Worm (Caenorhabditis elegans) whole organism, L1 larva: ENCODE measurements around the gene bath-15.

ENCODE experiments used
- ama-1 ChIP-seq: fragments of 150-350 bp; optimal IDR thresholded peaks from 2 replicates; lab custom pipeline; 2014
- ceh-63 ChIP-seq: fragments of 200-800 bp; sonication (Bioruptor generic); optimal IDR thresholded peaks from 2 replicates; lab custom pipeline; 2018; ENCODE audit warnings: mild to moderate bottlenecking, missing genetic modification characterization, missing compliant biosample characterization
- ceh-8 ChIP-seq: fragments of 200-800 bp; sonication (Bioruptor generic); optimal IDR thresholded peaks from 2 replicates; lab custom pipeline; 2018; ENCODE audit warnings: mild to moderate bottlenecking, missing genetic modification characterization, moderate library complexity, missing compliant biosample characterization
- ceh-90 ChIP-seq: sonication (generic microtip); optimal IDR thresholded peaks from 2 replicates; lab custom pipeline; 2016; ENCODE audit warnings: missing genetic modification characterization, missing compliant biosample characterization
- efl-3 ChIP-seq: fragments of 200-800 bp; sonication (Bioruptor generic); optimal IDR thresholded peaks from 2 replicates; lab custom pipeline; 2018; ENCODE audit warnings: mild to moderate bottlenecking, missing genetic modification characterization, missing compliant biosample characterization
- elt-2 ChIP-seq: sonication (generic microtip); optimal IDR thresholded peaks from 2 replicates; lab custom pipeline; 2016; ENCODE audit warnings: missing genetic modification characterization, mild to moderate bottlenecking, inconsistent platforms, missing compliant biosample characterization, missing genetic modification reagents
- elt-3 ChIP-seq, 6 experiments: fragments of 150-350 bp in 1 of 6; sonication (generic microtip); optimal IDR thresholded peaks; 2 replicates each; lab custom pipeline; 2017 to 2018; ENCODE audit warnings: missing biosample characterization in 6 of 6, missing genetic modification characterization in 6 of 6, inconsistent platforms in 1 of 6
- fkh-4 ChIP-seq: sonication (generic microtip); optimal IDR thresholded peaks from 2 replicates; lab custom pipeline; 2016; ENCODE audit warnings: missing compliant biosample characterization, missing genetic modification characterization, borderline replicate concordance
- fkh-8 ChIP-seq: sonication (generic microtip); optimal IDR thresholded peaks from 2 replicates; lab custom pipeline; 2016; ENCODE audit warnings: mild to moderate bottlenecking, missing genetic modification characterization, missing compliant biosample characterization
- grh-1 ChIP-seq: fragments of 200-800 bp; sonication (Bioruptor generic); IDR thresholded peaks from 2 replicates; pipeline ENCODE4 v1.3.6; 2022; ENCODE audit warnings: missing genetic modification reagents, missing genetic modification characterization, missing compliant biosample characterization
- irx-1 ChIP-seq: sonication (generic microtip); optimal IDR thresholded peaks from 2 replicates; lab custom pipeline; 2016; ENCODE audit warnings: missing genetic modification characterization, missing compliant biosample characterization
- isw-1 ChIP-seq: fragments of 200-800 bp; sonication (Bioruptor generic); IDR thresholded peaks from 2 replicates; pipeline ENCODE4 v1.3.6; 2022; ENCODE audit warnings: missing genetic modification characterization, missing compliant biosample characterization
- lin-14 ChIP-seq: fragments of 200-800 bp; sonication (Bioruptor generic); optimal IDR thresholded peaks from 2 replicates; lab custom pipeline; 2018; ENCODE audit warnings: mild to moderate bottlenecking, missing genetic modification characterization, moderate library complexity, missing compliant biosample characterization
- lin-35 ChIP-seq, 2 experiments: fragments of 150-350 bp; optimal IDR thresholded peaks; 2 replicates each; lab custom pipeline; 2014; ENCODE audit warnings: missing biosample characterization in 2 of 2, missing genetic modification characterization in 2 of 2, missing genetic modification reagents in 2 of 2
- lsy-2 ChIP-seq, 2 experiments: fragments of 150-350 bp; optimal IDR thresholded peaks; 2 replicates each; lab custom pipeline; 2014; ENCODE audit warnings: missing biosample characterization in 2 of 2, missing genetic modification characterization in 2 of 2
- mab-9 ChIP-seq: fragments of 200-800 bp; sonication (Bioruptor generic); IDR thresholded peaks from 2 replicates; pipeline ENCODE4 v1.3.6; 2022; ENCODE audit warnings: missing genetic modification reagents, missing genetic modification characterization, missing compliant biosample characterization
- nhr-20 ChIP-seq: sonication (generic microtip); optimal IDR thresholded peaks from 2 replicates; lab custom pipeline; 2016; ENCODE audit warnings: mild to moderate bottlenecking, missing genetic modification characterization, missing compliant biosample characterization
- nhr-28 ChIP-seq: fragments of 150-350 bp; optimal IDR thresholded peaks from 2 replicates; lab custom pipeline; 2014; ENCODE audit warnings: missing biosample characterization, missing genetic modification characterization
- nhr-47 ChIP-seq: sonication (generic microtip); optimal IDR thresholded peaks from 2 replicates; lab custom pipeline; 2016; ENCODE audit warnings: mild to moderate bottlenecking, missing genetic modification characterization, moderate library complexity, missing compliant biosample characterization
- nhr-77 ChIP-seq: fragments of 150-350 bp; optimal IDR thresholded peaks from 2 replicates; lab custom pipeline; 2014; ENCODE audit warnings: missing biosample characterization, missing genetic modification characterization
- nhr-85 ChIP-seq: sonication (generic microtip); peaks from one replicate; lab custom pipeline; 2016; ENCODE audit warnings: missing genetic modification characterization, inconsistent platforms, missing compliant biosample characterization
- nhr-90 ChIP-seq: sonication (generic microtip); optimal IDR thresholded peaks from 2 replicates; lab custom pipeline; 2016; ENCODE audit warnings: mild to moderate bottlenecking, missing genetic modification characterization, missing compliant biosample characterization; ENCODE audit not compliant: poor library complexity
- pag-3 ChIP-seq: sonication (generic microtip); optimal IDR thresholded peaks from 2 replicates; lab custom pipeline; 2017; ENCODE audit warnings: missing genetic modification characterization, mild to moderate bottlenecking, missing compliant biosample characterization, antibody characterized with exemption, borderline replicate concordance; ENCODE audit not compliant: insufficient read depth
- rnt-1 ChIP-seq: sonication (generic microtip); optimal IDR thresholded peaks from 2 replicates; lab custom pipeline; 2016; ENCODE audit warnings: mild to moderate bottlenecking, missing genetic modification characterization, moderate library complexity, missing compliant biosample characterization
- skn-1 ChIP-seq: fragments of 150-350 bp; optimal IDR thresholded peaks from 2 replicates; lab custom pipeline; 2014; ENCODE audit warnings: missing biosample characterization, missing genetic modification characterization
- sptf-1 ChIP-seq: fragments of 150-350 bp; optimal IDR thresholded peaks from 2 replicates; lab custom pipeline; 2014; ENCODE audit warnings: missing biosample characterization, missing genetic modification characterization
- sup-37 ChIP-seq: fragments of 200-800 bp; sonication (Bioruptor generic); optimal IDR thresholded peaks from 2 replicates; lab custom pipeline; 2018; ENCODE audit warnings: mild to moderate bottlenecking, missing genetic modification characterization, missing compliant biosample characterization
- swsn-7 ChIP-seq: sonication (generic microtip); optimal IDR thresholded peaks from 2 replicates; lab custom pipeline; 2016; ENCODE audit warnings: missing genetic modification characterization, missing compliant biosample characterization
- unc-30 ChIP-seq: sonication (generic microtip); optimal IDR thresholded peaks from 2 replicates; lab custom pipeline; 2017; ENCODE audit warnings: missing biosample characterization, missing genetic modification characterization
- unc-62 ChIP-seq: fragments of 150-350 bp; optimal IDR thresholded peaks from 2 replicates; lab custom pipeline; 2014; ENCODE audit warnings: missing biosample characterization, missing genetic modification reagents, missing genetic modification characterization
- unc-86 ChIP-seq: sonication (generic microtip); optimal IDR thresholded peaks from 2 replicates; lab custom pipeline; 2016; ENCODE audit warnings: missing genetic modification characterization, missing compliant biosample characterization
- unc-98 ChIP-seq: fragments of 200-800 bp; sonication (Bioruptor generic); IDR thresholded peaks from 2 replicates; pipeline ENCODE4 v1.3.6; 2022; ENCODE audit warnings: missing genetic modification characterization, missing compliant biosample characterization
- vab-15 ChIP-seq: sonication (generic microtip); optimal IDR thresholded peaks from 2 replicates; lab custom pipeline; 2017; ENCODE audit warnings: missing genotype, mild to moderate bottlenecking, missing genetic modification characterization, missing compliant biosample characterization
- ztf-11 ChIP-seq, 2 experiments: sonication (generic microtip); optimal IDR thresholded peaks; 2 replicates each; lab custom pipeline; 2016 to 2017; ENCODE audit warnings: missing genetic modification characterization in 2 of 2, missing biosample characterization in 1 of 2, missing compliant biosample characterization in 1 of 2

The bath-15 gene

ce11 chrIII:7763503-7763902, 12.3 kb downstream of the bath-15 start, which contains the start of gene mtx-2:
Gene mtx-2, minus strand, starts transcription at chrIII:7763603.
- TF ChIP-seq nhr-90 (tag; lab: Kevin White, UChicago) (no peak), ceh-90 (no peak), grh-1 (GFP tag; lab: Robert Waterston, UW) (no peak), fkh-8 (tag; lab: Kevin White, UChicago) (no peak), lsy-2 (tag; optimal IDR thresholded peaks at IDR 0.05; lab: Kevin White, UChicago) (no peak), rnt-1 (tag; lab: Kevin White, UChicago) (no peak), skn-1 (tag; lab: Kevin White, UChicago) (no peak), ama-1 (lab: Kevin White, UChicago) (no peak), vab-15 (tag; lab: Kevin White, UChicago) (no peak), efl-3 (GFP tag; lab: Kevin White, UChicago) (no peak), lin-35 (GFP tag; optimal IDR thresholded peaks at IDR 0.05; lab: Kevin White, UChicago) (no peak), sup-37 (GFP tag; lab: Kevin White, UChicago) (no peak), isw-1 (GFP tag; lab: Robert Waterston, UW) (no peak), irx-1 (tag; lab: Kevin White, UChicago) (no peak), unc-30 (no peak), mab-9 (GFP tag; lab: Robert Waterston, UW) (no peak), unc-62 (GFP tag; lab: Kevin White, UChicago) (no peak), sptf-1 (tag; lab: Kevin White, UChicago) (no peak), ztf-11 (tag; optimal IDR thresholded peaks at IDR 0.05; lab: Kevin White, UChicago) (no peak)

- TF ChIP-seq elt-2 (tag; lab: Kevin White, UChicago): peak; percentile 87
- TF ChIP-seq elt-3 (tag; optimal IDR thresholded peaks at IDR 0.05; lab: Kevin White, UChicago): no peak
Measured at ce11 chrIII:7762250-7762649, 13.6 kb downstream of the bath-15 start.

ce11 chrIII:7758562-7758961, 17.3 kb downstream of the bath-15 start, which contains the start of gene pcp-1:
Gene pcp-1, plus strand, starts transcription at chrIII:7758903.
- peak; percentile 42 for TF ChIP-seq lin-14
- peak; percentile 9 for TF ChIP-seq nhr-20 (tag; lab: Kevin White, UChicago)
- no peak for TF ChIP-seq unc-98 (GFP tag; lab: Robert Waterston, UW)
- TF ChIP-seq elt-2 (tag; lab: Kevin White, UChicago): peak; percentile 97
- TF ChIP-seq ceh-63 (GFP tag; lab: Kevin White, UChicago): no peak
- TF ChIP-seq nhr-28 (tag; lab: Kevin White, UChicago): no peak
- no peak for TF ChIP-seq ceh-8 (GFP tag; lab: Kevin White, UChicago)
- peak in 1 of 2 experiments; percentile 42 for TF ChIP-seq lin-35 (GFP tag; optimal IDR thresholded peaks at IDR 0.05; lab: Kevin White, UChicago)
- TF ChIP-seq vab-15 (tag; lab: Kevin White, UChicago): no peak

- TF ChIP-seq nhr-77 (tag; lab: Kevin White, UChicago) (no peak), fkh-4 (tag; lab: Kevin White, UChicago) (no peak), ztf-11 (tag; optimal IDR thresholded peaks at IDR 0.05; lab: Kevin White, UChicago) (no peak), unc-86 (tag; lab: Kevin White, UChicago) (no peak), nhr-47 (no peak), grh-1 (GFP tag; lab: Robert Waterston, UW) (no peak), swsn-7 (tag; lab: Kevin White, UChicago) (no peak), nhr-85 (no peak), pag-3 (no peak), rnt-1 (tag; lab: Kevin White, UChicago) (no peak)
Measured at ce11 chrIII:7754348-7754747, 21.5 kb downstream of the bath-15 start, which contains the start of gene cdh-3. Gene cdh-3, minus strand, starts transcription at chrIII:7754448.
